Fruit fly (Drosophila melanogaster) whole organism, embryonic: ENCODE data around the gene Rtnl1.

Source experiments
- CG10267 ChIP-seq: fragments of 200-800 bp; sonication (Bioruptor generic); optimal IDR thresholded peaks from 2 replicates; lab custom pipeline; 2018; ENCODE audit warnings: missing biosample characterization, mild to moderate bottlenecking, missing genetic modification characterization, moderate library complexity
- CG11085 ChIP-seq: fragments of 200-800 bp; sonication (Bioruptor generic); IDR thresholded peaks from 2 replicates; pipeline ENCODE4 v1.3.6; 2022; ENCODE audit warnings: missing biosample characterization, missing genetic modification characterization
- CG11247 ChIP-seq: fragments of 200-800 bp; sonication (Bioruptor generic); IDR thresholded peaks from 2 replicates; pipeline ENCODE4 v1.3.6; 2022; ENCODE audit warnings: missing biosample characterization, missing genetic modification characterization
- CG11560 ChIP-seq: fragments of 200-800 bp; sonication (Bioruptor generic); IDR thresholded peaks from 3 replicates; pipeline ENCODE4 v1.3.6; 2022; ENCODE audit warnings: missing biosample characterization, missing genetic modification characterization
- CG12744 ChIP-seq: fragments of 200-800 bp; sonication (Bioruptor generic); optimal IDR thresholded peaks from 2 replicates; lab custom pipeline; 2016; ENCODE audit warnings: missing biosample characterization, missing genetic modification characterization
- CG13424 ChIP-seq: fragments of 200-800 bp; sonication (Bioruptor generic); optimal IDR thresholded peaks from 2 replicates; lab custom pipeline; 2019; ENCODE audit warnings: missing biosample characterization, mild to moderate bottlenecking, missing genetic modification characterization, moderate library complexity
- CG14441 ChIP-seq: fragments of 200-800 bp; sonication (Bioruptor generic); IDR thresholded peaks from 2 replicates; pipeline ENCODE4 v1.3.6; 2022; ENCODE audit warnings: missing biosample characterization, missing genetic modification characterization
- CG17829 ChIP-seq: fragments of 200-800 bp; optimal IDR thresholded peaks from 2 replicates; lab custom pipeline; 2019; ENCODE audit warnings: missing biosample characterization, mild to moderate bottlenecking, missing genetic modification characterization, moderate library complexity
- CG18599 ChIP-seq: fragments of 200-800 bp; sonication (Bioruptor generic); optimal IDR thresholded peaks from 3 replicates; lab custom pipeline; 2017; ENCODE audit warnings: missing biosample characterization, missing genetic modification characterization, mild to moderate bottlenecking, moderate library complexity, missing genetic modification reagents
- CG4617 ChIP-seq: fragments of 200-800 bp; sonication (Bioruptor generic); optimal IDR thresholded peaks from 3 replicates; lab custom pipeline; 2016; ENCODE audit warnings: missing biosample characterization, missing genetic modification characterization, borderline replicate concordance
- CG6765 ChIP-seq: fragments of 200-800 bp; sonication (Bioruptor generic); optimal IDR thresholded peaks from 3 replicates; lab custom pipeline; 2017; ENCODE audit warnings: missing biosample characterization, mild to moderate bottlenecking, missing genetic modification characterization
- CG7271 ChIP-seq: fragments of 200-800 bp; sonication (Bioruptor generic); optimal IDR thresholded peaks from 2 replicates; lab custom pipeline; 2018; ENCODE audit warnings: missing biosample characterization, mild to moderate bottlenecking, missing genetic modification characterization, moderate library complexity
- CG8944 ChIP-seq: fragments of 200-800 bp; sonication (Bioruptor generic); optimal IDR thresholded peaks from 3 replicates; lab custom pipeline; 2016; ENCODE audit warnings: missing biosample characterization, missing genetic modification characterization
- Camta ChIP-seq: fragments of 200-800 bp; sonication (Bioruptor generic); optimal IDR thresholded peaks from 2 replicates; lab custom pipeline; 2016; ENCODE audit warnings: missing biosample characterization, missing genetic modification characterization
- D19B ChIP-seq: fragments of 200-800 bp; sonication (Bioruptor generic); optimal IDR thresholded peaks from 2 replicates; lab custom pipeline; 2017; ENCODE audit warnings: missing biosample characterization, mild to moderate bottlenecking, missing genetic modification characterization
- Doc2 ChIP-seq: fragments of 200-800 bp; sonication (Bioruptor generic); IDR thresholded peaks from 2 replicates; pipeline ENCODE4 v1.3.6; 2022; ENCODE audit warnings: missing biosample characterization, missing genetic modification characterization
- HmgZ ChIP-seq: fragments of 200-800 bp; sonication (Bioruptor generic); optimal IDR thresholded peaks from 2 replicates; lab custom pipeline; 2018; ENCODE audit warnings: missing biosample characterization, mild to moderate bottlenecking, missing genetic modification characterization
- Max ChIP-seq: fragments of 200-800 bp; sonication (Bioruptor generic); optimal IDR thresholded peaks from 2 replicates; lab custom pipeline; 2016; ENCODE audit warnings: missing biosample characterization, mild to moderate bottlenecking, missing genetic modification characterization
- Myb ChIP-seq: fragments of 200-800 bp; sonication (Bioruptor generic); optimal IDR thresholded peaks from 2 replicates; lab custom pipeline; 2016; ENCODE audit warnings: missing biosample characterization, missing genetic modification characterization
- Nf-YC ChIP-seq: fragments of 200-800 bp; optimal IDR thresholded peaks from 3 replicates; lab custom pipeline; 2019; ENCODE audit warnings: missing biosample characterization, mild to moderate bottlenecking, missing genetic modification characterization, moderate library complexity
- NfI ChIP-seq: fragments of 200-800 bp; sonication (Bioruptor generic); optimal IDR thresholded peaks from 3 replicates; lab custom pipeline; 2018; ENCODE audit warnings: missing biosample characterization, mild to moderate bottlenecking, missing genetic modification characterization, moderate library complexity
- Poxn ChIP-seq: fragments of 200-800 bp; sonication (Bioruptor generic); IDR thresholded peaks from 2 replicates; pipeline ENCODE4 v1.3.6; 2022; ENCODE audit warnings: missing biosample characterization, missing genetic modification characterization
- Sry-δ ChIP-seq: fragments of 200-800 bp; sonication (Bioruptor generic); optimal IDR thresholded peaks from 2 replicates; lab custom pipeline; 2016; ENCODE audit warnings: missing biosample characterization, missing genetic modification characterization
- abd-A ChIP-seq: fragments of 200-800 bp; sonication (Bioruptor generic); optimal IDR thresholded peaks from 3 replicates; lab custom pipeline; 2019; ENCODE audit warnings: missing biosample characterization, mild to moderate bottlenecking, missing genetic modification characterization, moderate library complexity
- btn ChIP-seq: fragments of 200-800 bp; sonication (Bioruptor generic); optimal IDR thresholded peaks from 2 replicates; lab custom pipeline; 2016; ENCODE audit warnings: missing biosample characterization, missing genetic modification characterization
- chm ChIP-seq: fragments of 200-800 bp; sonication (Bioruptor generic); IDR thresholded peaks from 2 replicates; pipeline ENCODE4 v1.3.6; 2022; ENCODE audit warnings: missing biosample characterization, missing genetic modification characterization
- chn ChIP-seq: fragments of 200-800 bp; sonication (Bioruptor generic); optimal IDR thresholded peaks from 2 replicates; lab custom pipeline; 2016; ENCODE audit warnings: missing biosample characterization, missing genetic modification characterization
- crol ChIP-seq: fragments of 200-800 bp; sonication (Bioruptor generic); IDR thresholded peaks from 2 replicates; pipeline ENCODE4 v1.3.6; 2022; ENCODE audit warnings: missing biosample characterization, missing genetic modification characterization
- dm ChIP-seq: fragments of 200-800 bp; sonication (Bioruptor generic); optimal IDR thresholded peaks from 3 replicates; lab custom pipeline; 2016; ENCODE audit warnings: missing biosample characterization, missing genetic modification characterization
- en ChIP-seq: fragments of 200-800 bp; sonication (Bioruptor generic); optimal IDR thresholded peaks from 2 replicates; lab custom pipeline; 2016; ENCODE audit warnings: missing biosample characterization, missing genetic modification characterization
- gcm2 ChIP-seq: fragments of 200-800 bp; sonication (Bioruptor generic); optimal IDR thresholded peaks from 2 replicates; lab custom pipeline; 2016; ENCODE audit warnings: missing biosample characterization, missing genetic modification characterization
- grau ChIP-seq: fragments of 200-800 bp; optimal IDR thresholded peaks from 3 replicates; lab custom pipeline; 2019; ENCODE audit warnings: missing biosample characterization, mild to moderate bottlenecking, missing genetic modification characterization, moderate library complexity
- hkb ChIP-seq, 2 experiments: fragments of 200-800 bp in 1 of 2; fragments of >200 bp in 1 of 2; sonication (Bioruptor generic) in 1 of 2; IDR thresholded peaks in 1 of 2; optimal IDR thresholded peaks in 1 of 2; 2 replicates each; pipeline versions ENCODE4 v1.3.6 to Lab custom; 2017 to 2022; ENCODE audit warnings: missing biosample characterization in 1 of 2, missing genetic modification characterization in 1 of 2
- ind ChIP-seq: fragments of 200-800 bp; sonication (Bioruptor generic); optimal IDR thresholded peaks from 3 replicates; lab custom pipeline; 2016; ENCODE audit warnings: missing biosample characterization, missing genetic modification characterization
- insv ChIP-seq, 2 experiments: fragments of 200-800 bp; sonication (Bioruptor generic); optimal IDR thresholded peaks; 3 replicates each; lab custom pipeline; 2016 to 2018; ENCODE audit warnings: missing biosample characterization in 2 of 2, missing genetic modification characterization in 2 of 2
- kah ChIP-seq: fragments of 200-800 bp; sonication (Bioruptor generic); optimal IDR thresholded peaks from 2 replicates; lab custom pipeline; 2018; ENCODE audit warnings: missing biosample characterization, mild to moderate bottlenecking, missing genetic modification characterization
- lmd ChIP-seq: fragments of 200-800 bp; sonication (Bioruptor generic); IDR thresholded peaks from 2 replicates; pipeline ENCODE4 v1.3.6; 2022; ENCODE audit warnings: missing biosample characterization, missing genetic modification characterization
- lov ChIP-seq, 2 experiments: fragments of 200-800 bp in 1 of 2; fragments of >200 bp in 1 of 2; sonication (Bioruptor generic) in 1 of 2; IDR thresholded peaks in 1 of 2; optimal IDR thresholded peaks in 1 of 2; 2 replicates in 1 of 2; 3 replicates in 1 of 2; pipeline versions ENCODE4 v1.3.6 to Lab custom; 2017 to 2022; ENCODE audit warnings: missing biosample characterization in 1 of 2, missing genetic modification characterization in 1 of 2
- mirr ChIP-seq: fragments of 200-800 bp; sonication (Bioruptor generic); optimal IDR thresholded peaks from 3 replicates; lab custom pipeline; 2018; ENCODE audit warnings: missing biosample characterization, mild to moderate bottlenecking, missing genetic modification characterization
- nmo ChIP-seq: fragments of 200-800 bp; sonication (Bioruptor generic); optimal IDR thresholded peaks from 2 replicates; lab custom pipeline; 2018; ENCODE audit warnings: missing biosample characterization, mild to moderate bottlenecking, missing genetic modification characterization, moderate library complexity
- nom ChIP-seq: fragments of 200-800 bp; sonication (Bioruptor generic); optimal IDR thresholded peaks from 2 replicates; lab custom pipeline; 2017; ENCODE audit warnings: missing biosample characterization, missing genetic modification characterization, mild to moderate bottlenecking, moderate library complexity, missing genetic modification reagents
- oc ChIP-seq: fragments of 200-800 bp; sonication (Bioruptor generic); optimal IDR thresholded peaks from 2 replicates; lab custom pipeline; 2018; ENCODE audit warnings: missing biosample characterization, mild to moderate bottlenecking, missing genetic modification characterization, moderate library complexity
- pzg ChIP-seq: fragments of 200-800 bp; sonication (Bioruptor generic); optimal IDR thresholded peaks from 3 replicates; lab custom pipeline; 2018; ENCODE audit warnings: missing biosample characterization, mild to moderate bottlenecking, missing genetic modification characterization, moderate library complexity
- rib ChIP-seq: fragments of 200-800 bp; sonication (Bioruptor generic); IDR thresholded peaks from 2 replicates; pipeline ENCODE4 v1.3.6; 2022; ENCODE audit warnings: missing biosample characterization, missing genetic modification characterization
- sna ChIP-seq: fragments of 200-800 bp; sonication (Bioruptor generic); IDR thresholded peaks from 2 replicates; pipeline ENCODE4 v1.3.6; 2022; ENCODE audit warnings: missing biosample characterization, missing genetic modification characterization; ENCODE audit not compliant: partially characterized antibody
- sqz ChIP-seq: fragments of 200-800 bp; sonication (Bioruptor generic); optimal IDR thresholded peaks from 3 replicates; lab custom pipeline; 2018; ENCODE audit warnings: missing biosample characterization, mild to moderate bottlenecking, missing genetic modification characterization
- tin ChIP-seq: fragments of 200-800 bp; sonication (Bioruptor generic); optimal IDR thresholded peaks from 3 replicates; lab custom pipeline; 2016; ENCODE audit warnings: missing biosample characterization, missing genetic modification characterization
- trem ChIP-seq: fragments of 200-800 bp; optimal IDR thresholded peaks from 3 replicates; lab custom pipeline; 2019; ENCODE audit warnings: missing biosample characterization, mild to moderate bottlenecking, missing genetic modification characterization, moderate library complexity
- zen2 ChIP-seq: fragments of 200-800 bp; sonication (Bioruptor generic); IDR thresholded peaks from 3 replicates; pipeline ENCODE4 v1.3.6; 2022; ENCODE audit warnings: missing biosample characterization, missing genetic modification characterization; ENCODE audit not compliant: partially characterized antibody

The Rtnl1 gene

dm6 chr2L:5043043-5043442 lies 33.5 kb upstream of the Rtnl1 start, which contains the start of the genes CG33995, CG44000 and CG44001 (continued):
- no peak for TF ChIP-seq CG18599 (GFP tag; lab: Kevin White, UChicago)
- TF ChIP-seq CG7271 (tag; lab: Kevin White, UChicago), result peak; percentile 3
- peak; percentile 97 for TF ChIP-seq pzg (GFP tag; lab: Kevin White, UChicago)
- peak; percentile 8 for TF ChIP-seq CG12744 (GFP tag; lab: Kevin White, UChicago)
- no peak for TF ChIP-seq Poxn (GFP tag; lab: Robert Waterston, UW)
- peak; percentile 78 for TF ChIP-seq Myb (GFP tag; lab: Kevin White, UChicago)
- TF ChIP-seq tin (GFP tag; lab: Kevin White, UChicago), result peak; percentile 53
- TF ChIP-seq rib (GFP tag; lab: Robert Waterston, UW), result peak; percentile 77
- no peak for TF ChIP-seq lov (optimal IDR thresholded peaks at IDR 0.05; lab: Kevin White, UChicago)
- no peak for TF ChIP-seq lov (GFP tag; IDR thresholded peaks at IDR 0.05; lab: Robert Waterston, UW)
- peak; percentile 4 for TF ChIP-seq btn
- peak; percentile 98 for TF ChIP-seq CG4617 (GFP tag; lab: Kevin White, UChicago)
- TF ChIP-seq lmd (GFP tag; lab: Robert Waterston, UW), result peak; percentile 27; the same call in 1 of the 2 replicates
- TF ChIP-seq dm (GFP tag; lab: Kevin White, UChicago), result peak; percentile 40
- TF ChIP-seq abd-A (tag; lab: Kevin White, UChicago), result peak; percentile 69
- peak; percentile 25 for TF ChIP-seq hkb (optimal IDR thresholded peaks at IDR 0.05; lab: Kevin White, UChicago)
- no peak for TF ChIP-seq hkb (GFP tag; IDR thresholded peaks at IDR 0.05; lab: Robert Waterston, UW)
- TF ChIP-seq ind, result peak; percentile 51
- peak; percentile 57 for TF ChIP-seq chm (GFP tag; lab: Robert Waterston, UW)
- peak; percentile 25; the same call in 1 of the 2 replicates for TF ChIP-seq CG14441
- TF ChIP-seq CG6765 (GFP tag; lab: Kevin White, UChicago), result no peak
- TF ChIP-seq Doc2, result no peak
- TF ChIP-seq CG10267 (tag; lab: Kevin White, UChicago), result peak; percentile 97
- TF ChIP-seq gcm2 (GFP tag; lab: Kevin White, UChicago), result peak; percentile 38
- peak; percentile 23 for TF ChIP-seq sqz (GFP tag; lab: Kevin White, UChicago)
- TF ChIP-seq nom (GFP tag; lab: Kevin White, UChicago), result peak; percentile 37
- peak; percentile 45 for TF ChIP-seq en (GFP tag; lab: Kevin White, UChicago)
- no peak for TF ChIP-seq CG11560
- TF ChIP-seq CG13424 (tag; lab: Kevin White, UChicago), result peak; percentile 17
- TF ChIP-seq CG17829 (tag; lab: Kevin White, UChicago), result peak; percentile 59
- peak; percentile 59 for TF ChIP-seq nmo (GFP tag; lab: Kevin White, UChicago)
- no peak for TF ChIP-seq zen2 (GFP tag; lab: Robert Waterston, UW)
- no peak for TF ChIP-seq D19B
- peak; percentile 39; the same call in 1 of the 2 replicates for TF ChIP-seq CG11085 (GFP tag; lab: Robert Waterston, UW)
- peak; percentile 50 for TF ChIP-seq grau (tag; lab: Kevin White, UChicago)
- TF ChIP-seq Sry-δ (GFP tag; lab: Kevin White, UChicago), result peak; percentile 52
- peak; percentile 41 for TF ChIP-seq Camta
- TF ChIP-seq Nf-YC (tag; lab: Kevin White, UChicago), result peak; percentile 16
- peak; percentile 51 for TF ChIP-seq mirr (GFP tag; lab: Kevin White, UChicago)
- TF ChIP-seq Max (GFP tag; lab: Kevin White, UChicago), result peak; percentile 50
- 0 out of 2 replicates have a peak, but pooled peaks have one; percentile 4 for TF ChIP-seq sna (GFP tag; lab: Robert Waterston, UW)
- 0 out of 2 replicates have a peak, but pooled peaks have one; percentile 12 for TF ChIP-seq CG11247 (GFP tag; lab: Robert Waterston, UW)
- peak; percentile 45 for TF ChIP-seq trem (tag; lab: Kevin White, UChicago)
- TF ChIP-seq CG8944 (GFP tag; lab: Kevin White, UChicago), result peak; percentile 48
- TF ChIP-seq HmgZ (tag; lab: Kevin White, UChicago), result peak; percentile 86
- peak; percentile 28 for TF ChIP-seq oc (tag; lab: Kevin White, UChicago)
- no peak for TF ChIP-seq crol (GFP tag; lab: Robert Waterston, UW)
- peak in 1 of 2 experiments; percentile 8 for TF ChIP-seq insv (GFP tag; optimal IDR thresholded peaks at IDR 0.05; lab: Kevin White, UChicago)
- peak; percentile 63 for TF ChIP-seq chn (GFP tag; lab: Kevin White, UChicago)
- no peak for TF ChIP-seq kah (GFP tag; lab: Kevin White, UChicago)
- TF ChIP-seq NfI (GFP tag; lab: Kevin White, UChicago), result peak; percentile 56
